Worm (Caenorhabditis elegans) whole organism, L3 larva: Measurements from ENCODE around the gene C43D7.4.
A peak's percentile ranks its signal among the peaks of the same experiment; 100 is the strongest.

ENCODE experiments used
- ZK546.5 ChIP-seq: sonication (generic microtip); optimal IDR thresholded peaks from 2 replicates; lab custom pipeline; 2017; ENCODE audit warnings: missing biosample characterization, missing genetic modification characterization
- ama-1 ChIP-seq: fragments of 150-350 bp; optimal IDR thresholded peaks from 2 replicates; lab custom pipeline; 2018
- ceh-28 ChIP-seq: fragments of 150-350 bp; optimal IDR thresholded peaks from 2 replicates; lab custom pipeline; 2014; ENCODE audit warnings: missing biosample characterization, missing genetic modification reagents, missing genetic modification characterization
- ceh-9 ChIP-seq: sonication (generic microtip); optimal IDR thresholded peaks from 2 replicates; lab custom pipeline; 2018; ENCODE audit warnings: missing biosample characterization, missing genetic modification characterization
- daf-12 ChIP-seq: fragments of 150-350 bp; optimal IDR thresholded peaks from 2 replicates; lab custom pipeline; 2014; ENCODE audit warnings: missing biosample characterization, missing genetic modification reagents, missing genetic modification characterization
- egl-5 ChIP-seq: fragments of 150-350 bp; optimal IDR thresholded peaks from 2 replicates; lab custom pipeline; 2017; ENCODE audit warnings: missing biosample characterization, missing genetic modification reagents, missing genetic modification characterization, inconsistent platforms
- elt-2 ChIP-seq: sonication (generic microtip); optimal IDR thresholded peaks from 2 replicates; lab custom pipeline; 2016; ENCODE audit warnings: missing genetic modification reagents, mild to moderate bottlenecking, missing genetic modification characterization, missing compliant biosample characterization
- elt-3 ChIP-seq, 3 experiments: fragments of 150-350 bp in 1 of 3; sonication (generic microtip) in 2 of 3; optimal IDR thresholded peaks; 2 replicates in 2 of 3; 4 replicates in 1 of 3; lab custom pipeline; 2014 to 2017; ENCODE audit warnings: missing biosample characterization in 3 of 3, missing genetic modification characterization in 3 of 3
- fkh-10 ChIP-seq: sonication (generic microtip); optimal IDR thresholded peaks from 2 replicates; lab custom pipeline; 2017; ENCODE audit warnings: missing biosample characterization, missing genetic modification reagents, missing genetic modification characterization
- hmg-11 ChIP-seq: sonication (generic microtip); optimal IDR thresholded peaks from 2 replicates; lab custom pipeline; 2016; ENCODE audit warnings: missing genetic modification characterization, missing compliant biosample characterization
- lin-15B ChIP-seq: fragments of 150-350 bp; optimal IDR thresholded peaks from 2 replicates; lab custom pipeline; 2014; ENCODE audit warnings: missing biosample characterization, missing genetic modification characterization
- lin-39 ChIP-seq: fragments of 150-350 bp; optimal IDR thresholded peaks from 2 replicates; lab custom pipeline; 2018; ENCODE audit warnings: missing biosample characterization, missing genetic modification reagents, missing genetic modification characterization
- lsy-12 ChIP-seq: sonication (generic microtip); optimal IDR thresholded peaks from 2 replicates; lab custom pipeline; 2016; ENCODE audit warnings: mild to moderate bottlenecking, missing genetic modification characterization, missing compliant biosample characterization
- mdl-1 ChIP-seq: fragments of 150-350 bp; optimal IDR thresholded peaks from 2 replicates; lab custom pipeline; 2014; ENCODE audit warnings: missing biosample characterization, missing genetic modification characterization
- mml-1 ChIP-seq: fragments of 150-350 bp; sonication (generic microtip); optimal IDR thresholded peaks from 3 replicates; lab custom pipeline; 2014; ENCODE audit warnings: missing biosample characterization, missing genetic modification characterization
- nfya-1 ChIP-seq: sonication (generic microtip); optimal IDR thresholded peaks from 2 replicates; lab custom pipeline; 2017; ENCODE audit warnings: missing genetic modification characterization, mild to moderate bottlenecking, missing compliant biosample characterization, antibody characterized with exemption, moderate library complexity; ENCODE audit not compliant: insufficient read depth
- nhr-11 ChIP-seq: fragments of 150-350 bp; optimal IDR thresholded peaks from 2 replicates; lab custom pipeline; 2014; ENCODE audit warnings: missing biosample characterization, missing genetic modification characterization
- nhr-12 ChIP-seq: fragments of 150-350 bp; optimal IDR thresholded peaks from 2 replicates; lab custom pipeline; 2014; ENCODE audit warnings: missing biosample characterization, missing genetic modification characterization
- nhr-237 ChIP-seq: fragments of 150-350 bp; optimal IDR thresholded peaks from 2 replicates; lab custom pipeline; 2014; ENCODE audit warnings: missing biosample characterization, missing genetic modification characterization
- nhr-25 ChIP-seq: sonication (generic microtip); optimal IDR thresholded peaks from 2 replicates; lab custom pipeline; 2017; ENCODE audit warnings: missing biosample characterization, missing genetic modification characterization
- nhr-43 ChIP-seq: sonication (generic microtip); optimal IDR thresholded peaks from 2 replicates; lab custom pipeline; 2016; ENCODE audit warnings: mild to moderate bottlenecking, missing genetic modification characterization, missing compliant biosample characterization; ENCODE audit not compliant: poor library complexity, severe bottlenecking
- nhr-67 ChIP-seq: fragments of 150-350 bp; optimal IDR thresholded peaks from 2 replicates; lab custom pipeline; 2014; ENCODE audit warnings: missing biosample characterization, missing genetic modification characterization
- nhr-76 ChIP-seq: fragments of 150-350 bp; sonication (generic microtip); optimal IDR thresholded peaks from 5 replicates; lab custom pipeline; 2014; ENCODE audit warnings: missing biosample characterization, missing genetic modification characterization
- skn-1 ChIP-seq: fragments of 150-350 bp; optimal IDR thresholded peaks from 2 replicates; lab custom pipeline; 2014; ENCODE audit warnings: missing biosample characterization, missing genetic modification characterization
- unc-62 ChIP-seq: fragments of 150-350 bp; sonication (generic microtip); optimal IDR thresholded peaks from 4 replicates; lab custom pipeline; 2014; ENCODE audit warnings: missing biosample characterization, missing genetic modification reagents, missing genetic modification characterization
- ztf-4 ChIP-seq: fragments of 150-350 bp; optimal IDR thresholded peaks from 2 replicates; lab custom pipeline; 2014; ENCODE audit warnings: missing biosample characterization, missing genetic modification characterization

Gene C43D7.4

ce11 chrV:19322387-19322786 lies at the start of gene C43D7.4:
Gene C43D7.4 (minus strand): TSS chrV:19322487.
- TF ChIP-seq lin-39 (no peak), unc-62 (GFP tag; lab: Kevin White, UChicago) (no peak), mml-1 (tag; lab: Kevin White, UChicago) (no peak), skn-1 (no peak), ceh-28 (tag; lab: Kevin White, UChicago) (no peak), nhr-43 (no peak), nhr-76 (no peak), ama-1 (lab: Kevin White, UChicago) (no peak), fkh-10 (GFP tag; lab: Kevin White, UChicago) (no peak), ZK546.5 (no peak)

ce11 chrV:19371777-19372176 lies 49.5 kb upstream of the C43D7.4 start:
- TF ChIP-seq unc-62 (GFP tag; lab: Kevin White, UChicago) (no peak), nfya-1 (no peak), lin-15B (tag; lab: Kevin White, UChicago) (no peak), lsy-12 (tag; lab: Kevin White, UChicago) (no peak)

- TF ChIP-seq nhr-67 (tag; lab: Kevin White, UChicago) (no peak), hmg-11 (no peak), elt-2 (tag; lab: Kevin White, UChicago) (no peak), lin-15B (tag; lab: Kevin White, UChicago) (no peak), mdl-1 (tag; lab: Kevin White, UChicago) (no peak), lsy-12 (tag; lab: Kevin White, UChicago) (no peak)
Measured at ce11 chrV:19371253-19371652, 49.0 kb upstream of the C43D7.4 start, which contains the start of gene Y43F8A.2. Gene Y43F8A.2 (plus strand): TSS chrV:19371553.

- TF ChIP-seq mdl-1 (tag; lab: Kevin White, UChicago) (no peak), ztf-4 (no peak), ceh-9 (no peak), hmg-11 (no peak), fkh-10 (GFP tag; lab: Kevin White, UChicago) (no peak), nhr-25 (tag; lab: Kevin White, UChicago) (no peak), skn-1 (no peak)
Measured at ce11 chrV:19370189-19370588, 47.9 kb upstream of the C43D7.4 start, which contains the start of gene Y43F8A.1. Gene Y43F8A.1 (plus strand): TSS chrV:19370489.

ce11 chrV:19362568-19362967 lies 40.3 kb upstream of the C43D7.4 start, which contains the start of gene C14B4.2:
Gene C14B4.2 (minus strand): TSS chrV:19362668.
- TF ChIP-seq unc-62 (GFP tag; lab: Kevin White, UChicago) (no peak), lin-39 (no peak)
- TF ChIP-seq, all 47 proteins: peak for 0

ce11 chrV:19358039-19358438 lies 35.8 kb upstream of the C43D7.4 start:
- peak; percentile 37 for TF ChIP-seq lin-39
- TF ChIP-seq nfya-1, result peak; percentile 3
- TF ChIP-seq ama-1 (lab: Kevin White, UChicago), result no peak

ce11 chrV:19356717-19357116 lies 34.4 kb upstream of the C43D7.4 start:
- TF ChIP-seq ceh-28 (tag; lab: Kevin White, UChicago), result no peak

- no peak for TF ChIP-seq elt-2 (tag; lab: Kevin White, UChicago)
- no peak for TF ChIP-seq unc-62 (GFP tag; lab: Kevin White, UChicago)
- TF ChIP-seq nhr-12, result no peak
- TF ChIP-seq elt-3 (tag; optimal IDR thresholded peaks at IDR 0.05; lab: Kevin White, UChicago), result no peak
- no peak for TF ChIP-seq nhr-67 (tag; lab: Kevin White, UChicago)
- TF ChIP-seq hmg-11, result no peak
- no peak for TF ChIP-seq ceh-28 (tag; lab: Kevin White, UChicago)
- TF ChIP-seq nhr-43, result no peak
- TF ChIP-seq ama-1 (lab: Kevin White, UChicago), result no peak
- TF ChIP-seq, all 47 proteins: peak for 0
Measured at ce11 chrV:19355219-19355618, 32.9 kb upstream of the C43D7.4 start.

- no peak for TF ChIP-seq nhr-11 (tag; lab: Kevin White, UChicago)
- no peak for TF ChIP-seq daf-12 (tag; lab: Kevin White, UChicago)
- TF ChIP-seq egl-5 (tag; lab: Kevin White, UChicago), result no peak
- TF ChIP-seq nhr-237 (tag; lab: Kevin White, UChicago), result no peak
Measured at ce11 chrV:19354506-19354905, 32.2 kb upstream of the C43D7.4 start.
